Worm (Caenorhabditis elegans) whole organism, L4 larva: ENCODE measurements around the gene rme-6.

Source experiments
- R02D3.7 ChIP-seq: fragments of 150-350 bp; sonication (generic microtip); optimal IDR thresholded peaks from 3 replicates; lab custom pipeline; 2014; ENCODE audit warnings: missing biosample characterization, missing genetic modification characterization
- ama-1 ChIP-seq: fragments of 150-350 bp; optimal IDR thresholded peaks from 2 replicates; lab custom pipeline; 2014; ENCODE audit warnings: inconsistent platforms, mixed read lengths
- attf-4 ChIP-seq: sonication (generic microtip); optimal IDR thresholded peaks from 3 replicates; lab custom pipeline; 2017; ENCODE audit warnings: missing biosample characterization, missing genetic modification characterization
- lsy-2 ChIP-seq, 2 experiments: fragments of 150-350 bp in 1 of 2; sonication (generic microtip) in 1 of 2; optimal IDR thresholded peaks; 2 replicates each; lab custom pipeline; 2014 to 2017; ENCODE audit warnings: missing biosample characterization in 2 of 2, missing genetic modification characterization in 2 of 2
- mep-1 ChIP-seq: fragments of 150-350 bp; sonication (generic microtip); optimal IDR thresholded peaks from 3 replicates; lab custom pipeline; 2014; ENCODE audit warnings: missing biosample characterization, missing genetic modification characterization
- snpc-1.2 ChIP-seq: fragments of 200-800 bp; sonication (Bioruptor generic); IDR thresholded peaks from 2 replicates; pipeline ENCODE4 v1.3.6; 2022; ENCODE audit warnings: missing genetic modification reagents, missing genetic modification characterization, missing compliant biosample characterization

DNA sequence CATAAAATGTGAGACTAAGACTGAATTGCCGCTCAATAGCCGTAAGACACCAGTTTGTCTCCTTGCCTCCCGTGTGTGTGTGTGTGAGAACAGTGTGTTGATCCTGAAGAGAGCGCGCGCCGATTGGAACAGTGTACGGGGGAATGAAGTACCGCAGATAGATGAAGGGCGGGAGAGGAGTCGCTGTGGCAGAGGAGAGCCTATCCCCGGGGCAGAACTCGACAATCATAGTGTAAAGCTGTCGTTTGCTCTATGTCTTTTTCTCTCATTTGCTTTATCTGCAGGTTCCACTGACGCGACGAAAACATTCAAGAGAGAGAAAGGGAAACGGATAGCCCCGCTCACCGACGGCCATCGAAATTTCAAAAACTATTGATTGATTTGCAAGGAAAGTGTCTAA is 15.0 kb upstream of the rme-6 start:
- TF ChIP-seq attf-4 (tag; lab: Kevin White, UChicago) (no peak), lsy-2 (tag; optimal IDR thresholded peaks at IDR 0.05; lab: Kevin White, UChicago) (no peak), ama-1 (lab: Kevin White, UChicago) (no peak), mep-1 (tag; lab: Kevin White, UChicago) (no peak), snpc-1.2 (GFP tag; lab: Robert Waterston, UW) (no peak), R02D3.7 (tag; lab: Kevin White, UChicago) (no peak)
